Fruit fly (Drosophila melanogaster): Measurements from ENCODE around the gene CG9926.
A peak's percentile ranks its signal among the peaks of the same experiment; 100 is the strongest.

DNA sequence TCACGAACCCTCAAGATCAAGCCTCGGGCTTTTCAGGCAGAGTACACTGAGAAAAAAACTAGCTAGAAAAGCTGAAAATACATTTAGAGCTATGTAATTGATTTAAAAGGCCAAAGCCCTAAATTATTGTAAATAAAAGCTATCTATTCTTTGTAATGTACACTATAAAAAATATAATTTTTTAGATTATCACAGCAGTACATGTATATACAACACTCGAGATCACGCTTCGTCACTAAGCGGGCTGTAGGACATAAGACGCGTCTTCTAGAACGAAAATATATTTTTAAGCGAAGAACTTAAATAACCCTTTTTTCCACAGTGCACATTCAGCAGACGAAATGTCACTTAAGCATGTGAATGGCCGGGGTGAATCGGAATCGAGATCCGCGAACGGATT is 9.5 kb downstream of the CG9926 start:
- peak; percentile 60 for TF ChIP-seq Hr39 (GFP tag; optimal IDR thresholded peaks at IDR 0.05)
- peak; percentile 41 for TF ChIP-seq dsx (GFP tag; optimal IDR thresholded peaks at IDR 0.05; ENCODE audit: poor library complexity, severe bottlenecking)
- peak; percentile 62 for TF ChIP-seq OdsH (GFP tag; optimal IDR thresholded peaks at IDR 0.05)
- peak; percentile 75 for TF ChIP-seq topi (GFP tag; optimal IDR thresholded peaks at IDR 0.05)

All from whole organism, prepupa.